Worm (Caenorhabditis elegans): ENCODE measurements around the gene ZC204.6.
"Not testable (repeated sequence)": the region's sequence is repeated elsewhere in the genome, so short reads cannot be mapped to it uniquely, and the experiment has no call there.

DNA sequence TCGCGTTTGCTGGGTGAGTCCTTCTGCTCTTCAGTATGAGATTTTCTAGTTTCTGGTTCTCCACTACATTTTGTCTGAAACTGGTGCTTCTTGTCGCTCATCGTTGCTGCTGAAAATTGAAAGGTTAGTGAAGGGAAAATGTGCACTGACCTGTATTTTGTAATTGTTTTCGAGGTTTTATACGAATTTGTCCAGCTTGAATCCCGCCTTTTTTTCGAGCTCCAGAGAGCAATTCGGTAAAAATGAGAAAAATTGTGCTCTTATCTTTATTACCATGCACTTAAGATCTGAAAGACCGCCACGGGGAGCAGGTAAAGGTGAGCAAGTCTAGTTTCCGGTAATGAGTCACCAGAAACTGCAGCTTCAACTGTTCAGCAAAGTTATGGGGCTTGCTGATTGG lies 16.8 kb downstream of the ZC204.6 start, which contains the start of gene C08E3.15:
- not testable (repeated sequence) for TF ChIP-seq ceh-13 (GFP tag; optimal IDR thresholded peaks at IDR 0.05); scrt-1 (GFP tag; IDR thresholded peaks at IDR 0.05)
